Fruit fly (Drosophila melanogaster) whole organism, embryonic: ENCODE results near the gene Neurochondrin.

Source experiments
- Awh ChIP-seq: fragments of 200-800 bp; sonication (Bioruptor generic); IDR thresholded peaks from 2 replicates; pipeline ENCODE4, ENCODE4 v1.3.6; 2022; ENCODE audit warnings: missing biosample characterization, missing genetic modification characterization
- CG2875 ChIP-seq: fragments of 200-800 bp; sonication (Bioruptor generic); optimal IDR thresholded peaks from 2 replicates; lab custom pipeline; 2017; ENCODE audit warnings: missing biosample characterization, mild to moderate bottlenecking, missing genetic modification characterization, missing genetic modification reagents
- CG30431 ChIP-seq: fragments of 200-800 bp; sonication (Bioruptor generic); optimal IDR thresholded peaks from 2 replicates; lab custom pipeline; 2017; ENCODE audit warnings: missing biosample characterization, missing genetic modification characterization
- CG4328 ChIP-seq: fragments of 200-800 bp; sonication (Bioruptor generic); optimal IDR thresholded peaks from 3 replicates; lab custom pipeline; 2017; ENCODE audit warnings: missing biosample characterization, missing genetic modification reagents, missing genetic modification characterization
- oc ChIP-seq: fragments of 200-800 bp; sonication (Bioruptor generic); optimal IDR thresholded peaks from 2 replicates; lab custom pipeline; 2018; ENCODE audit warnings: missing biosample characterization, mild to moderate bottlenecking, missing genetic modification characterization, moderate library complexity
- row ChIP-seq: fragments of 200-800 bp; sonication (Bioruptor generic); IDR thresholded peaks from 3 replicates; pipeline ENCODE4 v1.3.6; 2022; ENCODE audit warnings: missing biosample characterization, missing genetic modification characterization
- shn ChIP-seq: fragments of 200-800 bp; sonication (Bioruptor generic); optimal IDR thresholded peaks from 3 replicates; lab custom pipeline; 2016; ENCODE audit warnings: missing biosample characterization, missing genetic modification characterization
- tgo ChIP-seq: fragments of 200-800 bp; sonication (Bioruptor generic); IDR thresholded peaks from 3 replicates; pipeline ENCODE4 v1.3.6; 2022; ENCODE audit warnings: missing biosample characterization, missing genetic modification characterization

DNA sequence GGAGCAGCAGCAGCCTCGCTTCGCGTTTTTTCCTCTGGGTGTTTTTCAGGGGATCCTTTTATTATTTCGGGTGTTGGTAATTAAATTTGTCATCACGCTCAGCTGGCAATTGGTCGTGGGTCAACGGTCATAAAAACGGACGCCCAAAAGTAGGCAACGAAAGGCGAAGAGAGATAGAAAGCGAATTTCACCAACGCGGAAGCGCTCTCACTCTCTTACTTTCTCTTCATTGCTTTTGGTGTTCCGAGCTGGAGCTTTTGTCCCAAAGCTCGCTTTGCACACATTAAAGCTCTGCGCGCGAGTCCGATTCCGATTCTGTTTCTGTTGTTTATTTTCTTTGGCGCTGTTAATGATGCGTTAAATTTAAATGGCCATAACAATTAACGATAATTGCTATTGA is 6.2 kb downstream of the Neurochondrin start:
- TF ChIP-seq CG30431 (GFP tag; lab: Kevin White, UChicago) (no peak), tgo (GFP tag; lab: Robert Waterston, UW) (no peak), shn (GFP tag; lab: Kevin White, UChicago) (no peak), Awh (GFP tag; lab: Robert Waterston, UW) (no peak), oc (tag; lab: Kevin White, UChicago) (no peak), CG2875 (GFP tag; lab: Kevin White, UChicago) (no peak), CG4328 (GFP tag; lab: Kevin White, UChicago) (no peak), row (GFP tag; lab: Robert Waterston, UW) (no peak)
